Fruit fly (Drosophila melanogaster) whole organism, prepupa: ENCODE measurements around the gene IntS11.

ENCODE experiments used
- Blimp-1 ChIP-seq: fragments of 200-800 bp; sonication (Bioruptor generic); optimal IDR thresholded peaks from 3 replicates; lab custom pipeline; 2017; ENCODE audit warnings: missing biosample characterization, missing genetic modification characterization, mild to moderate bottlenecking, moderate library complexity, missing genetic modification reagents
- CG10669 ChIP-seq: fragments of 200-800 bp; sonication (Bioruptor generic); optimal IDR thresholded peaks from 3 replicates; lab custom pipeline; 2018; ENCODE audit warnings: missing biosample characterization, mild to moderate bottlenecking, missing genetic modification characterization, moderate library complexity
- CG11294 ChIP-seq: fragments of 200-800 bp; sonication (Bioruptor generic); IDR thresholded peaks from 2 replicates; pipeline ENCODE4 v1.3.6; 2022; ENCODE audit warnings: missing biosample characterization, missing genetic modification characterization
- CG11762 ChIP-seq: fragments of 200-800 bp; sonication (Bioruptor generic); optimal IDR thresholded peaks from 3 replicates; lab custom pipeline; 2016; ENCODE audit warnings: missing biosample characterization, missing genetic modification characterization; ENCODE audit not compliant: insufficient read depth
- CG11902 ChIP-seq: fragments of 200-800 bp; sonication (Bioruptor generic); optimal IDR thresholded peaks from 3 replicates; lab custom pipeline; 2016; ENCODE audit warnings: missing biosample characterization, missing genetic modification characterization
- CG15336 ChIP-seq: fragments of 200-800 bp; sonication (Bioruptor generic); IDR thresholded peaks from 2 replicates; pipeline ENCODE4 v1.3.6; 2022; ENCODE audit warnings: missing biosample characterization, missing genetic modification characterization
- CG1621 ChIP-seq: fragments of 200-800 bp; sonication (Bioruptor generic); optimal IDR thresholded peaks from 3 replicates; lab custom pipeline; 2018; ENCODE audit warnings: missing biosample characterization, mild to moderate bottlenecking, missing genetic modification characterization
- CG3032 ChIP-seq: fragments of 200-800 bp; optimal IDR thresholded peaks from 2 replicates; lab custom pipeline; 2019; ENCODE audit warnings: missing biosample characterization, mild to moderate bottlenecking, missing genetic modification characterization, moderate library complexity
- CG31627 ChIP-seq: fragments of 200-800 bp; sonication (Bioruptor generic); optimal IDR thresholded peaks from 3 replicates; lab custom pipeline; 2016; ENCODE audit warnings: missing biosample characterization, missing genetic modification characterization
- CG34406 ChIP-seq: fragments of 200-800 bp; sonication (Bioruptor generic); optimal IDR thresholded peaks from 3 replicates; lab custom pipeline; 2016; ENCODE audit warnings: missing biosample characterization, missing genetic modification characterization
- CG3919 ChIP-seq: fragments of 200-800 bp; sonication (Bioruptor generic); optimal IDR thresholded peaks from 3 replicates; lab custom pipeline; 2016; ENCODE audit warnings: missing biosample characterization, missing genetic modification characterization
- CG4318 ChIP-seq: fragments of 200-800 bp; sonication (Bioruptor generic); optimal IDR thresholded peaks from 3 replicates; lab custom pipeline; 2017; ENCODE audit warnings: missing biosample characterization, mild to moderate bottlenecking, missing genetic modification characterization
- CG6163 ChIP-seq: fragments of 200-800 bp; sonication (Bioruptor generic); IDR thresholded peaks from 3 replicates; pipeline ENCODE4 v1.3.6; 2022; ENCODE audit warnings: missing biosample characterization, missing genetic modification characterization
- CG6276 ChIP-seq: fragments of 200-800 bp; sonication (Bioruptor generic); optimal IDR thresholded peaks from 2 replicates; lab custom pipeline; 2017; ENCODE audit warnings: missing biosample characterization, mild to moderate bottlenecking, missing genetic modification characterization
- CG6792 ChIP-seq: fragments of 200-800 bp; sonication (Bioruptor generic); optimal IDR thresholded peaks from 3 replicates; lab custom pipeline; 2016; ENCODE audit warnings: missing biosample characterization, missing genetic modification characterization
- CG6808 ChIP-seq: fragments of 200-800 bp; sonication (Bioruptor generic); optimal IDR thresholded peaks from 3 replicates; lab custom pipeline; 2017; ENCODE audit warnings: missing biosample characterization, missing genetic modification characterization, mild to moderate bottlenecking, moderate library complexity, missing genetic modification reagents
- CG6854 ChIP-seq: fragments of 200-800 bp; sonication (Bioruptor generic); optimal IDR thresholded peaks from 2 replicates; lab custom pipeline; 2017; ENCODE audit warnings: missing biosample characterization, mild to moderate bottlenecking, missing genetic modification characterization
- CG7368 ChIP-seq: fragments of 200-800 bp; sonication (Bioruptor generic); optimal IDR thresholded peaks from 3 replicates; lab custom pipeline; 2016; ENCODE audit warnings: missing biosample characterization, missing genetic modification characterization
- CG8119 ChIP-seq: fragments of 200-800 bp; sonication (Bioruptor generic); IDR thresholded peaks from 3 replicates; pipeline ENCODE4 v1.3.6; 2022; ENCODE audit warnings: missing biosample characterization, missing genetic modification characterization
- CG8319 ChIP-seq: fragments of 200-800 bp; sonication (Bioruptor generic); optimal IDR thresholded peaks from 3 replicates; lab custom pipeline; 2016; ENCODE audit warnings: missing biosample characterization, missing genetic modification characterization
- CG8632 ChIP-seq: fragments of 200-800 bp; sonication (Bioruptor generic); optimal IDR thresholded peaks from 3 replicates; lab custom pipeline; 2016; ENCODE audit warnings: missing biosample characterization, missing genetic modification characterization
- CG9139 ChIP-seq: fragments of 200-800 bp; sonication (Bioruptor generic); optimal IDR thresholded peaks from 3 replicates; lab custom pipeline; 2017; ENCODE audit warnings: missing biosample characterization, mild to moderate bottlenecking, missing genetic modification characterization
- Eip75B ChIP-seq: fragments of 200-800 bp; sonication (Bioruptor generic); optimal IDR thresholded peaks from 3 replicates; lab custom pipeline; 2016; ENCODE audit warnings: missing biosample characterization, missing genetic modification characterization
- Eip78C ChIP-seq: fragments of 200-800 bp; sonication (Bioruptor generic); peaks from one replicate; lab custom pipeline; 2016; ENCODE audit warnings: missing biosample characterization, missing genetic modification characterization
- Eip93F ChIP-seq: fragments of 200-800 bp; sonication (Bioruptor generic); optimal IDR thresholded peaks from 2 replicates; lab custom pipeline; 2016; ENCODE audit warnings: missing biosample characterization, mild to moderate bottlenecking, missing genetic modification characterization
- Ets21C ChIP-seq: fragments of 200-800 bp; sonication (Bioruptor generic); optimal IDR thresholded peaks from 3 replicates; lab custom pipeline; 2016; ENCODE audit warnings: missing biosample characterization, missing genetic modification characterization
- Ets96B ChIP-seq: fragments of 200-800 bp; optimal IDR thresholded peaks from 2 replicates; lab custom pipeline; 2019; ENCODE audit warnings: missing biosample characterization, mild to moderate bottlenecking, missing genetic modification characterization, moderate library complexity
- Gug ChIP-seq: fragments of 200-800 bp; sonication (Bioruptor generic); IDR thresholded peaks from 2 replicates; pipeline ENCODE4 v1.3.6; 2022; ENCODE audit warnings: missing biosample characterization, missing genetic modification characterization
- Hr38 ChIP-seq: sonication (Bioruptor generic); optimal IDR thresholded peaks from 2 replicates; lab custom pipeline; 2016; ENCODE audit warnings: missing biosample characterization, missing genetic modification characterization
- Hr39 ChIP-seq: fragments of 200-800 bp; sonication (Bioruptor generic); optimal IDR thresholded peaks from 2 replicates; lab custom pipeline; 2016; ENCODE audit warnings: missing biosample characterization, missing genetic modification characterization
- Lpt ChIP-seq: fragments of 200-800 bp; sonication (Bioruptor generic); optimal IDR thresholded peaks from 3 replicates; lab custom pipeline; 2016; ENCODE audit warnings: missing biosample characterization, missing genetic modification characterization
- Met ChIP-seq: fragments of 200-800 bp; sonication (Bioruptor generic); optimal IDR thresholded peaks from 3 replicates; lab custom pipeline; 2016; ENCODE audit warnings: missing biosample characterization, missing genetic modification characterization
- OdsH ChIP-seq: fragments of 200-800 bp; sonication (Bioruptor generic); optimal IDR thresholded peaks from 3 replicates; lab custom pipeline; 2016; ENCODE audit warnings: missing biosample characterization, missing genetic modification characterization
- Smox ChIP-seq: fragments of 200-800 bp; sonication (Bioruptor generic); optimal IDR thresholded peaks from 3 replicates; lab custom pipeline; 2016; ENCODE audit warnings: missing biosample characterization, missing genetic modification characterization
- Sox102F ChIP-seq: fragments of 200-800 bp; sonication (Bioruptor generic); optimal IDR thresholded peaks from 2 replicates; lab custom pipeline; 2016; ENCODE audit warnings: missing biosample characterization, mild to moderate bottlenecking, missing genetic modification characterization
- Sox14 ChIP-seq: fragments of 200-800 bp; sonication (Bioruptor generic); optimal IDR thresholded peaks from 3 replicates; lab custom pipeline; 2016; ENCODE audit warnings: missing biosample characterization, missing genetic modification characterization
- Sox15 ChIP-seq: fragments of 200-800 bp; sonication (Bioruptor generic); optimal IDR thresholded peaks from 3 replicates; lab custom pipeline; 2016; ENCODE audit warnings: missing biosample characterization, missing genetic modification characterization
- achi ChIP-seq: fragments of 200-800 bp; sonication (Bioruptor generic); optimal IDR thresholded peaks from 3 replicates; lab custom pipeline; 2016; ENCODE audit warnings: missing biosample characterization, missing genetic modification characterization
- acj6 ChIP-seq: fragments of 200-800 bp; sonication (Bioruptor generic); optimal IDR thresholded peaks from 3 replicates; lab custom pipeline; 2016; ENCODE audit warnings: missing biosample characterization, missing genetic modification characterization
- dac ChIP-seq: fragments of 200-800 bp; sonication (Bioruptor generic); optimal IDR thresholded peaks from 2 replicates; lab custom pipeline; 2017; ENCODE audit warnings: missing biosample characterization, mild to moderate bottlenecking, missing genetic modification characterization
- dsx ChIP-seq: fragments of 200-800 bp; optimal IDR thresholded peaks from 3 replicates; lab custom pipeline; 2019; ENCODE audit warnings: missing biosample characterization, mild to moderate bottlenecking, missing genetic modification characterization, moderate library complexity; ENCODE audit not compliant: poor library complexity, severe bottlenecking
- esn ChIP-seq: fragments of 200-800 bp; sonication (Bioruptor generic); optimal IDR thresholded peaks from 2 replicates; lab custom pipeline; 2016; ENCODE audit warnings: missing biosample characterization, mild to moderate bottlenecking, missing genetic modification characterization, moderate library complexity
- fd59A ChIP-seq: fragments of 200-800 bp; sonication (Bioruptor generic); optimal IDR thresholded peaks from 2 replicates; lab custom pipeline; 2017; ENCODE audit warnings: missing biosample characterization, mild to moderate bottlenecking, missing genetic modification characterization, missing genetic modification reagents
- fd85E ChIP-seq: fragments of 200-800 bp; sonication (Bioruptor generic); optimal IDR thresholded peaks from 3 replicates; lab custom pipeline; 2016; ENCODE audit warnings: missing biosample characterization, missing genetic modification characterization
- fkh ChIP-seq: fragments of 200-800 bp; sonication (Bioruptor generic); optimal IDR thresholded peaks from 3 replicates; lab custom pipeline; 2017; ENCODE audit warnings: missing biosample characterization, mild to moderate bottlenecking, missing genetic modification characterization, moderate library complexity
- lz ChIP-seq: fragments of 200-800 bp; sonication (Bioruptor generic); optimal IDR thresholded peaks from 3 replicates; lab custom pipeline; 2016; ENCODE audit warnings: missing biosample characterization, missing genetic modification characterization
- salr ChIP-seq, 2 experiments: fragments of 200-800 bp; sonication (Bioruptor generic); optimal IDR thresholded peaks; 3 replicates each; lab custom pipeline; 2016 to 2018; ENCODE audit warnings: missing biosample characterization in 2 of 2, missing genetic modification characterization in 2 of 2, mild to moderate bottlenecking in 1 of 2
- svp ChIP-seq: fragments of 200-800 bp; sonication (Bioruptor generic); peaks from one replicate; lab custom pipeline; 2016; ENCODE audit warnings: missing biosample characterization, missing genetic modification characterization
- topi ChIP-seq: fragments of 200-800 bp; sonication (Bioruptor generic); optimal IDR thresholded peaks from 3 replicates; lab custom pipeline; 2016; ENCODE audit warnings: missing biosample characterization, missing genetic modification characterization
- vri ChIP-seq: fragments of 200-800 bp; sonication (Bioruptor generic); optimal IDR thresholded peaks from 3 replicates; lab custom pipeline; 2016; ENCODE audit warnings: missing biosample characterization, mild to moderate bottlenecking, missing genetic modification characterization

The IntS11 gene

DNA sequence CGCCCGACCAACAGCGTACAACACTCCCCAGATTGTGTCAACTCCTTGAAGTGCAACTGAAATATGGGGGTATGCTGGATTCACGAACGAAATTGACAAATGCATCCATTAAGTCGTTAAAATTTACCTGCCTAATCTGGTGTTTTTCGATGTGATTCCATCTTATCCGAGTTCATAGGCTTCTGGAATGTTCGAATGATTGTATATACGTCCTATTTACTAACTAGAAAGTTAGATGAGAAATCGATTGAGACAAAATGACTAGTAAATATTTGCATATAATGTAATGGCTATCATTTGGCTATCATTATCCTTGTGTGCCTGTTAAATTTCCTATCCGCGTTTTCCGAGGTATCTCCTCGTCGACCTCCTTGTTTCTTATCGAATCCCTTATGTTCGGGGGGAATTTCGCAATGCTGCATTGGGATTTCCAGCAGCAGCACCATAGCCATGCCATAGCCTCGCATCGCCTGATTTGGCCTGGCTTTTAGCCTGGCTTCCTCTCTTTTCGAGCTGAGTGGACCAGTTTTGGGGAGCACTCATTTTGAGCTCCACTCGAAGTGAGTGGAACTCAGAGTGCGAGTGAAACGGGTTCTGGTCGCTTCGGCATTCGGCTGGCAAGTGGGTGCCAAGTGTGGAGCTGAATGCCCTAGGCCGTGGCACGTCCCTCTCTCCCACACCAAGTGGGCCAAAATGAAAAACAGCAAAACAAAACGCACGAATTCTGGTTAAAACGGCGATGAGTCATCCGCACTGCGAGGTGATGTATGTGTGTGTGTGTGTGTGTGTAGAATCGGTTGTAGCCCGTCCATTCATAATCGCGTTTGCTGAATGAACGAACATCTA lies 33.2 kb downstream of the IntS11 start:
- peak; percentile 20 for TF ChIP-seq Lpt (GFP tag; lab: Kevin White, UChicago)
- TF ChIP-seq Ets96B = peak; percentile 47
- TF ChIP-seq fd85E = no peak
- peak; percentile 65 for TF ChIP-seq Smox
- peak; percentile 20 for TF ChIP-seq dsx (GFP tag; lab: Kevin White, UChicago)
- peak; percentile 74 for TF ChIP-seq lz (GFP tag; lab: Kevin White, UChicago)
- peak; percentile 73 for TF ChIP-seq Met (GFP tag; lab: Kevin White, UChicago)
- TF ChIP-seq Blimp-1 = peak; percentile 36
- no peak for TF ChIP-seq CG15336 (GFP tag; lab: Robert Waterston, UW)
- no peak for TF ChIP-seq Gug
- peak; percentile 50 for TF ChIP-seq acj6 (GFP tag; lab: Kevin White, UChicago)
- peak; percentile 56 for TF ChIP-seq CG3032 (tag; lab: Kevin White, UChicago)
- TF ChIP-seq Hr39 (GFP tag; lab: Kevin White, UChicago) = peak; percentile 76
- peak; percentile 53; the same call in 2 of the 3 replicates for TF ChIP-seq CG6163 (GFP tag; lab: Robert Waterston, UW)
- TF ChIP-seq CG9139 = peak; percentile 22
- TF ChIP-seq vri (GFP tag; lab: Kevin White, UChicago) = peak; percentile 26
- no peak for TF ChIP-seq Eip93F (GFP tag; lab: Kevin White, UChicago)
- peak; percentile 45 for TF ChIP-seq CG6792
- no peak for TF ChIP-seq CG4318 (GFP tag; lab: Kevin White, UChicago)
- peak; percentile 19 for TF ChIP-seq CG1621 (tag; lab: Kevin White, UChicago)
- TF ChIP-seq fkh (GFP tag; lab: Kevin White, UChicago) = no peak
- no peak for TF ChIP-seq CG11294 (GFP tag; lab: Robert Waterston, UW)
- peak; percentile 3 for TF ChIP-seq CG11762 (GFP tag; lab: Kevin White, UChicago)
- TF ChIP-seq OdsH (GFP tag; lab: Kevin White, UChicago) = peak; percentile 64
- TF ChIP-seq CG8319 (GFP tag; lab: Kevin White, UChicago) = peak; percentile 41
- no peak for TF ChIP-seq Hr38 (GFP tag; lab: Kevin White, UChicago)
- peak; percentile 43 for TF ChIP-seq CG11902 (GFP tag; lab: Kevin White, UChicago)
- peak; percentile 64 for TF ChIP-seq Eip75B (GFP tag; lab: Kevin White, UChicago)
- TF ChIP-seq Sox102F (GFP tag; lab: Kevin White, UChicago) = peak; percentile 60
- peak; percentile 54 for TF ChIP-seq CG10669 (GFP tag; lab: Kevin White, UChicago)
- peak; percentile 60 for TF ChIP-seq CG3919 (GFP tag; lab: Kevin White, UChicago)
- no peak for TF ChIP-seq CG6854 (GFP tag; lab: Kevin White, UChicago)
- TF ChIP-seq CG7368 (GFP tag; lab: Kevin White, UChicago) = peak; percentile 42
- peak; percentile 51 for TF ChIP-seq Ets21C (GFP tag; lab: Kevin White, UChicago)
- TF ChIP-seq salr (GFP tag; optimal IDR thresholded peaks at IDR 0.05; lab: Kevin White, UChicago) = peak in 1 of 2 experiments; percentile 26
- no peak for TF ChIP-seq CG8119 (GFP tag; lab: Robert Waterston, UW)
- TF ChIP-seq esn = peak; percentile 80
- peak; percentile 57 for TF ChIP-seq fd59A
- no peak for TF ChIP-seq CG6276 (GFP tag; lab: Kevin White, UChicago)
- peak; percentile 90 for TF ChIP-seq Eip78C
- peak; percentile 65 for TF ChIP-seq CG31627 (GFP tag; lab: Kevin White, UChicago)
- TF ChIP-seq Sox15 (GFP tag; lab: Kevin White, UChicago) = peak; percentile 23
- peak; percentile 83 for TF ChIP-seq svp
- peak; percentile 76 for TF ChIP-seq topi (GFP tag; lab: Kevin White, UChicago)
- TF ChIP-seq CG34406 (GFP tag; lab: Kevin White, UChicago) = peak; percentile 55
- peak; percentile 69 for TF ChIP-seq Sox14
- no peak for TF ChIP-seq dac (GFP tag; lab: Kevin White, UChicago)
- TF ChIP-seq achi (GFP tag; lab: Kevin White, UChicago) = peak; percentile 56
- TF ChIP-seq CG8632 (GFP tag; lab: Kevin White, UChicago) = peak; percentile 56
- peak; percentile 67 for TF ChIP-seq CG6808 (GFP tag; lab: Kevin White, UChicago)
